Worm (Caenorhabditis elegans): ENCODE measurements around the gene F29A7.8.

Gene F29A7.8

DNA sequence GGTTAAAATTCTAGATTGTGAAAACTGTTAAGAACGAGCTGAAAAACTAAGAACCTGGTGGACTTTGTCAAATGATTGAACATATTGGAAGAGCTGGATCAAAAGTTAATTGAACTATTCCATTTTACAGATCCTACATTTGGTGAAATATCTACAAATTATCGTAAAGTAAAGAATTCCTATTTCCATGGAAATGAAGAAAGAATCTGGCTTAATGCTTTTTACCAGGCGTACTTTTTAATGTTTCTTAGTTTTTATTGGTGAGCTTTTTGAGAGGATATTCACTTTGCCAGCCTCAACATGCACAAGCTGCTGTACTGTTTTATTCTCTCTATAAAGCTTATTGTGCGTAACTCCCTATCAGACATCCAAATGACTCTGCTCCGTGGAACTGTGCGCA is 20.0 kb upstream of the F29A7.8 start, which contains the start of gene F08D12.4:
TSS of gene F08D12.4 (plus strand) at position 301 of the 400 bp plus-strand sequence.
- TF ChIP-seq hmg-1.1 (GFP tag; IDR thresholded peaks at IDR 0.05) (no peak), spr-3 (GFP tag; optimal IDR thresholded peaks at IDR 0.05) (no peak), spr-1 (tag; optimal IDR thresholded peaks at IDR 0.05) (no peak), php-3 (GFP tag; IDR thresholded peaks at IDR 0.05) (no peak), lsy-2 (tag; optimal IDR thresholded peaks at IDR 0.05) (no peak), zag-1 (tag; optimal IDR thresholded peaks at IDR 0.05) (no peak), attf-4 (tag; optimal IDR thresholded peaks at IDR 0.05) (no peak), lim-7 (GFP tag; IDR thresholded peaks at IDR 0.05) (no peak), nhr-6 (tag; optimal IDR thresholded peaks at IDR 0.05) (no peak), egl-43 (GFP tag; IDR thresholded peaks at IDR 0.05) (no peak), nhr-41 (GFP tag; IDR thresholded peaks at IDR 0.05) (no peak), zip-11 (GFP tag; IDR thresholded peaks at IDR 0.05) (no peak), cey-2 (tag; optimal IDR thresholded peaks at IDR 0.05; ENCODE audit: borderline replicate concordance, insufficient read depth) (no peak)

DNA sequence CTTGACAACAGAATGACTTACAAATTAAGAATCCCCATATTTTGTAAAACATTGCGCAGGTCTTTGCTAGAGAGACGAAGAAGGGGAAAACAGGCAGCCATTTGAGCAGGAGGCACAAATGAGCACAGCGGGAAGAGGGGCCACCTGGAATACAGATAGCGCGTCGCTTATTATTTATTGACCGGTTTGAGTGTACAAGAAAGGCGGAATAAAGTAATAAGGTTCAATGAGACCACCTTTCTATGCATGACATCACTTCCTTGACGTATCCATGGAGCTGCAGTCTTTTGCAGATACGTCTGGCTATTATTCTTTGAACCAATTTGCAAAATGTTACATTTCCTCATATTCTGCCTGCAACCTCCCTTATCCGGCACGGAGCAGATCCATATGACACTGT is 17.1 kb upstream of the F29A7.8 start, which contains the start of gene fbxb-111:
TSS of gene fbxb-111 (minus strand) at position 101 of the 400 bp plus-strand sequence.
- no peak for TF ChIP-seq Y75B8A.6 (GFP tag; IDR thresholded peaks at IDR 0.05)
- no peak for TF ChIP-seq egl-43 (GFP tag; IDR thresholded peaks at IDR 0.05)
- TF ChIP-seq nhr-48 (tag; optimal IDR thresholded peaks at IDR 0.05): no peak
- TF ChIP-seq vab-7 (GFP tag; IDR thresholded peaks at IDR 0.05): no peak
- no peak for TF ChIP-seq nhr-41 (GFP tag; IDR thresholded peaks at IDR 0.05)
- no peak for TF ChIP-seq aly-2 (tag; optimal IDR thresholded peaks at IDR 0.05)
- TF ChIP-seq ceh-62 (tag; optimal IDR thresholded peaks at IDR 0.05): no peak
- TF ChIP-seq F49E8.2 (tag; optimal IDR thresholded peaks at IDR 0.05; ENCODE audit: borderline replicate concordance): no peak
- TF ChIP-seq skn-1 (tag; optimal IDR thresholded peaks at IDR 0.05): no peak
- no peak for TF ChIP-seq lin-15B (tag; optimal IDR thresholded peaks at IDR 0.05)
- no peak for TF ChIP-seq ceh-32 (tag; optimal IDR thresholded peaks at IDR 0.05; ENCODE audit: poor library complexity)
- no peak for TF ChIP-seq nhr-237 (tag; optimal IDR thresholded peaks at IDR 0.05)
- no peak for TF ChIP-seq hlh-11 (tag; optimal IDR thresholded peaks at IDR 0.05)
- TF ChIP-seq snpc-1.2 (GFP tag; IDR thresholded peaks at IDR 0.05): no peak
- TF ChIP-seq mxl-3 (GFP tag; optimal IDR thresholded peaks at IDR 0.05): no peak

DNA sequence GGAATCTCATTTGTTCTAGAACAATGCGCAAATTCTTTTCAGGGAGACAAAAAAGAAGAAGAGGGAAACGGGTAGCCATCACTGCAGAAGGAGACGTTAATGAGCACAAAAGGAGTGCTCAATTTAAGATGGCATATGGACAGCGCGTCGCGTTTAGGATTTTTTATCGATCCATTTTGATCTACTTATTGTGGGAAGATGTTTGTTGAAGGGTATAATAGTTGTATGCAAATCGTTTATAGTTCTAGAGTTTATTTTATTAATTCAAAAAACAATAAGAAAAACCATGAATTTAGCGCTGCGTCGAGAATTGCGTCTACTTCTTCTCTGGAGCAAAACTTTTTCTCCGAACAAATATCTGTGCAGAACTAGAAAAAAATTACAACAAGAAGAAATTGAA is 15.7 kb upstream of the F29A7.8 start, which contains the start of gene sdz-9:
TSS of gene sdz-9 (minus strand) at position 101 of the 400 bp plus-strand sequence.
- TF ChIP-seq unc-62 (GFP tag; optimal IDR thresholded peaks at IDR 0.05 in 1 of 2) (peak in 1 of 2 experiments; percentile 10), unc-62 (tag; optimal IDR thresholded peaks at IDR 0.05) (no peak), pha-4 (GFP tag; IDR thresholded peaks at IDR 0.05) (no peak), pha-4 (tag; optimal IDR thresholded peaks at IDR 0.05) (no peak), zfp-2 (tag; optimal IDR thresholded peaks at IDR 0.05) (no peak), Y48G9A.11 (GFP tag; IDR thresholded peaks at IDR 0.05) (no peak)

DNA sequence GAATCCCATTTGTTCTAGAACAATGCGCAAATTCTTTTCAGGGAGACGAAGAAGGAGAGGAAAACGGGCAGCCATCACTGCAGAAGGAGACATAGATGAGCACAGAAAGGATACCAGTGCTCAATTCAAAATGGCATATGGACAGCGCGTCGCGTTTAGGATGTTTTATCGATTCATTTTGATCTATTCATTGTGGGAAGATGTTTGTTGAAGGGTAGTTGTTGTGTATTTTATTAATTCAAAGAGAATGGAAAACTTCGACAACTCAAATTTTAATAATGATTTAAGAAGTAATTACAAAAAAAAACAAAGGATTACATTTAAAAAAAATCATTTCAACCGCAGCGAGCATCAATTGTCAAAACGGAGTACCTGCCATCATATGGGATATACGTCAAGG is 14.3 kb upstream of the F29A7.8 start, which contains the start of gene sdz-10:
TSS of gene sdz-10 (minus strand) at position 101 of the 400 bp plus-strand sequence.
- TF ChIP-seq hlh-30 (tag; optimal IDR thresholded peaks at IDR 0.05; ENCODE audit: insufficient read depth) (no peak), T26A8.4 (GFP tag; IDR thresholded peaks at IDR 0.05) (no peak), cey-2 (tag; optimal IDR thresholded peaks at IDR 0.05; ENCODE audit: borderline replicate concordance, insufficient read depth) (no peak), aha-1 (tag) (no peak), nhr-28 (tag; optimal IDR thresholded peaks at IDR 0.05) (no peak), zfp-3 (GFP tag; conservative IDR thresholded peaks at IDR 0.05) (no peak), arid-1 (GFP tag; conservative IDR thresholded peaks at IDR 0.05) (no peak), lin-1 (GFP tag; IDR thresholded peaks at IDR 0.05) (no peak), tag-97 (GFP tag; IDR thresholded peaks at IDR 0.05) (no peak), ztf-7 (tag; optimal IDR thresholded peaks at IDR 0.05) (no peak), hif-1 (tag; optimal IDR thresholded peaks at IDR 0.05) (no peak), ceh-62 (tag; optimal IDR thresholded peaks at IDR 0.05) (no peak), R02D3.7 (tag; optimal IDR thresholded peaks at IDR 0.05) (no peak), F44E2.7 (GFP tag; IDR thresholded peaks at IDR 0.05) (no peak)
